Worm (Caenorhabditis elegans): Measurements from ENCODE around the gene glt-4.
A peak's percentile ranks its signal among the peaks of the same experiment; 100 is the strongest.

Gene glt-4

DNA sequence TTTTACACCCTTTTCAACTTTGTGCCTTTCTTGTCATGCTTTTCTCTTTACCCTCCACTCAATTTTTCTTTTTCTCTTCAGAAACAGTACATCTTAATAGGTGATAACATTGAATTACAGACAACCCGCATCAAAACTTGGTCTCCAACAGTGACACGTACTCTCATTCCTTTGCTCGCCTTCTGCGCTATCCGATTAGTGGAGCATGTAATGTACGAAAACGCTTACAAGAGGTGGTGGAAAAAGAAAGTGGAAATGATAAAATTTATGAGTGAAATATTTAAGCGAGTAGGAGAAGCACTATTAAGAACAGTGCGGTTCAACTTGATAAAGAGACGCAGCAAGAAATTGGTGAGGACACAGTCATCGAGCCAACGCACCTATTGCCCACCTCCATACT, 53.3 kb downstream of the glt-4 start, which contains the start of gene pept-1:
pept-1 (plus strand) TSS at position 306 of the 400 bp plus-strand sequence.
- TF ChIP-seq sup-37 (GFP tag; optimal IDR thresholded peaks at IDR 0.05) = no peak
- no peak for TF ChIP-seq jun-1 (tag; optimal IDR thresholded peaks at IDR 0.05)
- no peak for TF ChIP-seq nhr-85 (tag)
- TF ChIP-seq vab-15 (tag; optimal IDR thresholded peaks at IDR 0.05) = no peak
- no peak for TF ChIP-seq nhr-77 (tag; optimal IDR thresholded peaks at IDR 0.05)
- TF ChIP-seq blmp-1 (tag; optimal IDR thresholded peaks at IDR 0.05) = no peak
- peak; percentile 96 for TF ChIP-seq elt-2 (tag; optimal IDR thresholded peaks at IDR 0.05)
- no peak for TF ChIP-seq aha-1 (tag; optimal IDR thresholded peaks at IDR 0.05)
- TF ChIP-seq unc-86 (tag; optimal IDR thresholded peaks at IDR 0.05) = no peak
- no peak for TF ChIP-seq rnt-1 (tag; optimal IDR thresholded peaks at IDR 0.05)
- no peak for TF ChIP-seq ceh-90 (tag; optimal IDR thresholded peaks at IDR 0.05)
- no peak for TF ChIP-seq lin-13 (GFP tag; optimal IDR thresholded peaks at IDR 0.05)
- no peak for TF ChIP-seq xbp-1 (tag; optimal IDR thresholded peaks at IDR 0.05)
- TF ChIP-seq fkh-10 (GFP tag; optimal IDR thresholded peaks at IDR 0.05) = no peak
- TF ChIP-seq F16B12.6 (tag; optimal IDR thresholded peaks at IDR 0.05) = no peak
- no peak for TF ChIP-seq nhr-19 (GFP tag; conservative IDR thresholded peaks at IDR 0.05)
- peak in 1 of 2 experiments; percentile 44 for TF ChIP-seq lin-35 (GFP tag; optimal IDR thresholded peaks at IDR 0.05)
- TF ChIP-seq zip-4 (GFP tag; optimal IDR thresholded peaks at IDR 0.05) = no peak
- no peak for TF ChIP-seq pax-3 (tag; optimal IDR thresholded peaks at IDR 0.05)
- no peak for TF ChIP-seq pag-3 (tag; optimal IDR thresholded peaks at IDR 0.05; ENCODE audit: borderline replicate concordance, insufficient read depth)
- no peak for TF ChIP-seq nhr-28 (tag; optimal IDR thresholded peaks at IDR 0.05)
- peak; percentile 12 for TF ChIP-seq nhr-71 (tag; optimal IDR thresholded peaks at IDR 0.05)
- no peak for TF ChIP-seq swsn-7 (tag; optimal IDR thresholded peaks at IDR 0.05)
- TF ChIP-seq skn-1 (tag; optimal IDR thresholded peaks at IDR 0.05) = no peak
- no peak for TF ChIP-seq sptf-1 (tag; optimal IDR thresholded peaks at IDR 0.05)
- TF ChIP-seq tbx-2 (tag; optimal IDR thresholded peaks at IDR 0.05) = no peak
- TF ChIP-seq nhr-12 (tag; optimal IDR thresholded peaks at IDR 0.05) = no peak
- TF ChIP-seq ces-1 (GFP tag; optimal IDR thresholded peaks at IDR 0.05) = no peak
- peak; percentile 21 for TF ChIP-seq nhr-20 (tag; optimal IDR thresholded peaks at IDR 0.05)
- TF ChIP-seq fkh-4 (tag; optimal IDR thresholded peaks at IDR 0.05; ENCODE audit: borderline replicate concordance) = no peak
- no peak for TF ChIP-seq nhr-84 (tag; optimal IDR thresholded peaks at IDR 0.05)
- TF ChIP-seq ceh-88 (GFP tag; IDR thresholded peaks at IDR 0.05) = no peak
- TF ChIP-seq pqm-1 (tag; optimal IDR thresholded peaks at IDR 0.05) = peak; percentile 60
- no peak for TF ChIP-seq isw-1 (GFP tag; IDR thresholded peaks at IDR 0.05)
- no peak for TF ChIP-seq ztf-4 (tag; optimal IDR thresholded peaks at IDR 0.05)
- peak; percentile 26 for TF ChIP-seq lin-14 (GFP tag; optimal IDR thresholded peaks at IDR 0.05)
- no peak for TF ChIP-seq ceh-63 (GFP tag; optimal IDR thresholded peaks at IDR 0.05)
- TF ChIP-seq lsy-2 (tag; optimal IDR thresholded peaks at IDR 0.05) = no peak
- TF ChIP-seq mdl-1 (tag; optimal IDR thresholded peaks at IDR 0.05) = no peak
- no peak for TF ChIP-seq lir-3 (tag; optimal IDR thresholded peaks at IDR 0.05; ENCODE audit: poor library complexity)
- no peak for TF ChIP-seq lin-15B (tag; optimal IDR thresholded peaks at IDR 0.05)
- no peak for TF ChIP-seq efl-1 (optimal IDR thresholded peaks at IDR 0.05)
- TF ChIP-seq efl-1 (GFP tag; optimal IDR thresholded peaks at IDR 0.05 in 1 of 2) = no peak
- no peak for TF ChIP-seq ztf-11 (tag; optimal IDR thresholded peaks at IDR 0.05)

DNA sequence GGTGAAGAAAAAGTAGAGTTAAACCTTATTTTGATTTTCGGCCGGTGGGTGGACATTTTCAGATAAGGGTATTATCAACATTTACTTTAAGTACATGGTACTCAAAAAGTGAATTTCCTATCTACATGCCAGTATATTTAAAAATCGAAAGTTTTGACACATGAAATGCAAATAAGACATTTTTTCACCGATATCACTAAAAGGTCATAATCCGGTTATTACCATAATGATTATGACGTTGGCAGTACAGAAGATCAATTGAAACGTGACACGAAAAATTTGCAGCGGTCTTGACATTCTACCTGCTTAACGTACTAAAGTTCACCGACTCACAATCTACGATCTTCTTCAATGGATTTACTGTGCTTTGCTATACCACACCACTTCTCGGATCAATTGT, 54.8 kb downstream of the glt-4 start:
- TF ChIP-seq elt-2 (tag; optimal IDR thresholded peaks at IDR 0.05) (peak; percentile 60), irx-1 (tag; optimal IDR thresholded peaks at IDR 0.05) (no peak)

All from whole organism, L1 larva.